Fruit fly (Drosophila melanogaster) whole organism, embryonic: ENCODE measurements around the gene ana1.

ENCODE experiments used
- Adf1 ChIP-seq: fragments of 200-800 bp; sonication (Bioruptor generic); IDR thresholded peaks from 2 replicates; pipeline ENCODE4 v1.3.6; 2022; ENCODE audit warnings: missing biosample characterization, missing genetic modification characterization
- CG10267 ChIP-seq: fragments of 200-800 bp; sonication (Bioruptor generic); optimal IDR thresholded peaks from 2 replicates; lab custom pipeline; 2018; ENCODE audit warnings: missing biosample characterization, mild to moderate bottlenecking, missing genetic modification characterization, moderate library complexity
- CG10462 ChIP-seq: fragments of 200-800 bp; sonication (Bioruptor generic); optimal IDR thresholded peaks from 2 replicates; lab custom pipeline; 2016; ENCODE audit warnings: missing biosample characterization, missing genetic modification characterization
- CG11456 ChIP-seq: fragments of 200-800 bp; sonication (Bioruptor generic); IDR thresholded peaks from 3 replicates; pipeline ENCODE4 v1.3.6; 2022; ENCODE audit warnings: missing biosample characterization, missing genetic modification characterization
- CG12659 ChIP-seq: fragments of 200-800 bp; sonication (Bioruptor generic); optimal IDR thresholded peaks from 3 replicates; lab custom pipeline; 2017; ENCODE audit warnings: mild to moderate bottlenecking, missing biosample characterization, missing genetic modification reagents, missing genetic modification characterization
- CG13287 ChIP-seq: fragments of 200-800 bp; sonication (Bioruptor generic); IDR thresholded peaks from 2 replicates; pipeline ENCODE4 v1.3.6; 2022; ENCODE audit warnings: missing biosample characterization, missing genetic modification characterization; ENCODE audit not compliant: partially characterized antibody
- CG13296 ChIP-seq: fragments of 200-800 bp; sonication (Bioruptor generic); optimal IDR thresholded peaks from 3 replicates; lab custom pipeline; 2018; ENCODE audit warnings: missing biosample characterization, mild to moderate bottlenecking, missing genetic modification characterization
- CG15479 ChIP-seq: fragments of 200-800 bp; sonication (Bioruptor generic); optimal IDR thresholded peaks from 3 replicates; lab custom pipeline; 2019; ENCODE audit warnings: missing biosample characterization, mild to moderate bottlenecking, missing genetic modification characterization, moderate library complexity
- CG1602 ChIP-seq: fragments of 200-800 bp; sonication (Bioruptor generic); optimal IDR thresholded peaks from 3 replicates; lab custom pipeline; 2016; ENCODE audit warnings: missing biosample characterization, missing genetic modification characterization
- CG16813 ChIP-seq: fragments of 200-800 bp; sonication (Bioruptor generic); IDR thresholded peaks from 3 replicates; pipeline ENCODE4 v1.3.6; 2022; ENCODE audit warnings: missing biosample characterization, missing genetic modification characterization; ENCODE audit not compliant: partially characterized antibody
- CG17802 ChIP-seq: fragments of 200-800 bp; sonication (Bioruptor generic); optimal IDR thresholded peaks from 2 replicates; lab custom pipeline; 2018; ENCODE audit warnings: missing biosample characterization, mild to moderate bottlenecking, missing genetic modification characterization, moderate library complexity
- CG18619 ChIP-seq: fragments of 200-800 bp; sonication (Bioruptor generic); optimal IDR thresholded peaks from 3 replicates; lab custom pipeline; 2017; ENCODE audit warnings: missing biosample characterization, mild to moderate bottlenecking, missing genetic modification characterization
- CG2116 ChIP-seq: fragments of 200-800 bp; sonication (Bioruptor generic); optimal IDR thresholded peaks from 3 replicates; lab custom pipeline; 2018; ENCODE audit warnings: missing biosample characterization, mild to moderate bottlenecking, missing genetic modification characterization
- CG32767 ChIP-seq: fragments of 200-800 bp; sonication (Bioruptor generic); IDR thresholded peaks from 2 replicates; pipeline ENCODE4 v1.3.6; 2022; ENCODE audit warnings: missing biosample characterization, missing genetic modification characterization
- CG33213 ChIP-seq: fragments of 200-800 bp; sonication (Bioruptor generic); optimal IDR thresholded peaks from 3 replicates; lab custom pipeline; 2016; ENCODE audit warnings: missing biosample characterization, missing genetic modification characterization
- CG6272 ChIP-seq: fragments of 200-800 bp; sonication (Bioruptor generic); IDR thresholded peaks from 2 replicates; pipeline ENCODE4 v1.3.6; 2022; ENCODE audit warnings: missing biosample characterization, missing genetic modification characterization
- CG6791 ChIP-seq: fragments of 200-800 bp; sonication (Bioruptor generic); IDR thresholded peaks from 3 replicates; pipeline ENCODE4 v1.3.6; 2022; ENCODE audit warnings: missing biosample characterization, missing genetic modification characterization; ENCODE audit not compliant: partially characterized antibody
- CG9215 ChIP-seq: fragments of 200-800 bp; sonication (Bioruptor generic); IDR thresholded peaks from 2 replicates; pipeline ENCODE4 v1.3.6; 2022; ENCODE audit warnings: missing biosample characterization, missing genetic modification characterization
- D19B ChIP-seq: fragments of 200-800 bp; sonication (Bioruptor generic); optimal IDR thresholded peaks from 2 replicates; lab custom pipeline; 2017; ENCODE audit warnings: missing biosample characterization, mild to moderate bottlenecking, missing genetic modification characterization
- Dp ChIP-seq: fragments of 200-800 bp; sonication (Bioruptor generic); optimal IDR thresholded peaks from 2 replicates; lab custom pipeline; 2018; ENCODE audit warnings: missing biosample characterization, mild to moderate bottlenecking, missing genetic modification characterization, moderate library complexity
- HmgZ ChIP-seq: fragments of 200-800 bp; sonication (Bioruptor generic); optimal IDR thresholded peaks from 2 replicates; lab custom pipeline; 2018; ENCODE audit warnings: missing biosample characterization, mild to moderate bottlenecking, missing genetic modification characterization
- Hmr ChIP-seq: fragments of 200-800 bp; sonication (Bioruptor generic); optimal IDR thresholded peaks from 3 replicates; lab custom pipeline; 2017; ENCODE audit warnings: mild to moderate bottlenecking, missing biosample characterization, missing genetic modification reagents, missing genetic modification characterization
- Hr39 ChIP-seq: fragments of >200 bp; optimal IDR thresholded peaks from 2 replicates; lab custom pipeline; 2017
- Hr78 ChIP-seq, 2 experiments: fragments of 200-800 bp in 1 of 2; fragments of >200 bp in 1 of 2; sonication (Bioruptor generic) in 1 of 2; optimal IDR thresholded peaks; 2 replicates each; lab custom pipeline; 2017 to 2019; ENCODE audit warnings: missing biosample characterization in 2 of 2, missing genetic modification characterization in 2 of 2, mild to moderate bottlenecking in 1 of 2, moderate library complexity in 1 of 2
- MESR4 ChIP-seq: fragments of 200-800 bp; sonication (Bioruptor generic); optimal IDR thresholded peaks from 2 replicates; lab custom pipeline; 2018; ENCODE audit warnings: missing biosample characterization, mild to moderate bottlenecking, missing genetic modification characterization, moderate library complexity
- Mad ChIP-seq: fragments of 200-800 bp; sonication (Bioruptor generic); optimal IDR thresholded peaks from 2 replicates; lab custom pipeline; 2016; ENCODE audit warnings: missing biosample characterization, missing genetic modification characterization
- Ravus ChIP-seq: fragments of 200-800 bp; sonication (Bioruptor generic); IDR thresholded peaks from 2 replicates; pipeline ENCODE4 v1.3.6; 2022; ENCODE audit warnings: missing biosample characterization, missing genetic modification characterization
- Stat92E ChIP-seq, 3 experiments: fragments of >200 bp in 2 of 3; fragments of 200-800 bp in 1 of 3; sonication (Bioruptor generic) in 1 of 3; optimal IDR thresholded peaks; 2 replicates each; lab custom pipeline; 2017 to 2019; ENCODE audit warnings: missing biosample characterization in 3 of 3, missing genetic modification characterization in 3 of 3, mild to moderate bottlenecking in 1 of 3, moderate library complexity in 1 of 3
- Xbp1 ChIP-seq: fragments of 200-800 bp; sonication (Bioruptor generic); optimal IDR thresholded peaks from 3 replicates; lab custom pipeline; 2016; ENCODE audit warnings: missing biosample characterization, mild to moderate bottlenecking, missing genetic modification characterization
- amos ChIP-seq: fragments of 200-800 bp; sonication (Bioruptor generic); IDR thresholded peaks from 2 replicates; pipeline ENCODE4 v1.3.6; 2022; ENCODE audit warnings: missing biosample characterization, missing genetic modification characterization; ENCODE audit not compliant: partially characterized antibody
- ato ChIP-seq: fragments of 200-800 bp; sonication (Bioruptor generic); IDR thresholded peaks from 2 replicates; pipeline ENCODE4 v1.3.6; 2022; ENCODE audit warnings: missing biosample characterization, missing genetic modification characterization; ENCODE audit not compliant: partially characterized antibody
- az2 ChIP-seq: fragments of 200-800 bp; sonication (Bioruptor generic); optimal IDR thresholded peaks from 3 replicates; lab custom pipeline; 2016; ENCODE audit warnings: missing biosample characterization, missing genetic modification characterization
- bsh ChIP-seq, 2 experiments: fragments of 200-800 bp; sonication (Bioruptor generic); optimal IDR thresholded peaks; 2 replicates each; lab custom pipeline; 2017 to 2018; ENCODE audit warnings: mild to moderate bottlenecking in 2 of 2, missing biosample characterization in 2 of 2, missing genetic modification characterization in 2 of 2, moderate library complexity in 1 of 2
- btn ChIP-seq: fragments of 200-800 bp; sonication (Bioruptor generic); optimal IDR thresholded peaks from 2 replicates; lab custom pipeline; 2016; ENCODE audit warnings: missing biosample characterization, missing genetic modification characterization
- croc ChIP-seq: fragments of 200-800 bp; sonication (Bioruptor generic); conservative IDR thresholded peaks from 3 replicates; pipeline ENCODE4 v1.3.6; 2022; ENCODE audit warnings: missing biosample characterization, missing genetic modification characterization
- gcm2 ChIP-seq: fragments of 200-800 bp; sonication (Bioruptor generic); optimal IDR thresholded peaks from 2 replicates; lab custom pipeline; 2016; ENCODE audit warnings: missing biosample characterization, missing genetic modification characterization
- insv ChIP-seq, 2 experiments: fragments of 200-800 bp; sonication (Bioruptor generic); optimal IDR thresholded peaks; 3 replicates each; lab custom pipeline; 2016 to 2018; ENCODE audit warnings: missing biosample characterization in 2 of 2, missing genetic modification characterization in 2 of 2
- lilli ChIP-seq: fragments of 200-800 bp; sonication (Bioruptor generic); optimal IDR thresholded peaks from 3 replicates; lab custom pipeline; 2016; ENCODE audit warnings: missing biosample characterization, missing genetic modification characterization
- lola ChIP-seq, 3 experiments: fragments of >200 bp in 2 of 3; fragments of 200-800 bp in 1 of 3; sonication (Bioruptor generic) in 1 of 3; optimal IDR thresholded peaks; 2 replicates each; lab custom pipeline; 2017 to 2019; ENCODE audit warnings: missing biosample characterization in 3 of 3, missing genetic modification characterization in 3 of 3, mild to moderate bottlenecking in 1 of 3, moderate library complexity in 1 of 3
- mam ChIP-seq: fragments of 200-800 bp; sonication (Bioruptor generic); optimal IDR thresholded peaks from 3 replicates; lab custom pipeline; 2016; ENCODE audit warnings: missing biosample characterization, missing genetic modification characterization
- pho ChIP-seq: fragments of 200-800 bp; sonication (Bioruptor generic); optimal IDR thresholded peaks from 2 replicates; lab custom pipeline; 2016; ENCODE audit warnings: missing biosample characterization, missing genetic modification characterization
- sima ChIP-seq: fragments of 200-800 bp; sonication (Bioruptor generic); optimal IDR thresholded peaks from 2 replicates; lab custom pipeline; 2016; ENCODE audit warnings: missing biosample characterization, missing genetic modification characterization
- slbo ChIP-seq: fragments of 200-800 bp; sonication (Bioruptor generic); IDR thresholded peaks from 2 replicates; pipeline ENCODE4 v1.3.6; 2022; ENCODE audit warnings: missing biosample characterization, missing genetic modification characterization
- trem ChIP-seq: fragments of 200-800 bp; optimal IDR thresholded peaks from 3 replicates; lab custom pipeline; 2019; ENCODE audit warnings: missing biosample characterization, mild to moderate bottlenecking, missing genetic modification characterization, moderate library complexity
- twi ChIP-seq: fragments of 200-800 bp; optimal IDR thresholded peaks from 2 replicates; lab custom pipeline; 2019; ENCODE audit warnings: missing biosample characterization, mild to moderate bottlenecking, missing genetic modification characterization, moderate library complexity
- wek ChIP-seq: fragments of 200-800 bp; sonication (Bioruptor generic); optimal IDR thresholded peaks from 3 replicates; lab custom pipeline; 2018; ENCODE audit warnings: missing biosample characterization, mild to moderate bottlenecking, missing genetic modification characterization, moderate library complexity
- zen2 ChIP-seq: fragments of 200-800 bp; sonication (Bioruptor generic); IDR thresholded peaks from 3 replicates; pipeline ENCODE4 v1.3.6; 2022; ENCODE audit warnings: missing biosample characterization, missing genetic modification characterization; ENCODE audit not compliant: partially characterized antibody

Gene ana1

dm6 chr3R:24518150-24518580, 12.2 kb upstream of the ana1 start, which contains the start of gene Pp1alpha-96A (continued):
- TF ChIP-seq HmgZ (tag; lab: Kevin White, UChicago) (peak; percentile 24), D19B (GFP tag; lab: Kevin White, UChicago) (no peak), twi (tag; lab: Kevin White, UChicago) (no peak), Mad (GFP tag; lab: Kevin White, UChicago) (peak; percentile 21), CG13296 (GFP tag; lab: Kevin White, UChicago) (no peak), gcm2 (GFP tag; lab: Kevin White, UChicago) (peak; percentile 13), Xbp1 (GFP tag; lab: Kevin White, UChicago) (peak; percentile 7), CG12659 (GFP tag; lab: Kevin White, UChicago) (peak; percentile 52), slbo (GFP tag; lab: Robert Waterston, UW) (peak; percentile 27; the same call in 1 of the 2 replicates), trem (peak; percentile 55), CG33213 (GFP tag; lab: Kevin White, UChicago) (peak; percentile 16), Dp (GFP tag; lab: Kevin White, UChicago) (peak; percentile 78), CG18619 (no peak), btn (no peak), lilli (peak; percentile 34), CG2116 (GFP tag; lab: Kevin White, UChicago) (peak; percentile 60), CG1602 (GFP tag; lab: Kevin White, UChicago) (no peak), CG17802 (tag; lab: Kevin White, UChicago) (no peak), CG16813 (GFP tag; lab: Robert Waterston, UW) (peak; percentile 87), CG6272 (GFP tag; lab: Robert Waterston, UW) (peak; percentile 17; the same call in 1 of the 2 replicates), az2 (GFP tag; lab: Kevin White, UChicago) (no peak), Hmr (GFP tag; lab: Kevin White, UChicago) (peak; percentile 33), Ravus (no peak), pho (GFP tag; lab: Kevin White, UChicago) (peak; percentile 26), ato (GFP tag; lab: Robert Waterston, UW) (peak; percentile 86), wek (no peak), CG9215 (GFP tag; lab: Robert Waterston, UW) (no peak), MESR4 (GFP tag; lab: Kevin White, UChicago) (peak; percentile 98), sima (GFP tag; lab: Kevin White, UChicago) (no peak), CG32767 (peak; percentile 62; the same call in 1 of the 2 replicates), insv (GFP tag; optimal IDR thresholded peaks at IDR 0.05; lab: Kevin White, UChicago) (no peak), CG15479 (GFP tag; lab: Kevin White, UChicago) (no peak), CG10267 (tag; lab: Kevin White, UChicago) (peak; percentile 38), Adf1 (0 out of 2 replicates have a peak, but pooled peaks have one; percentile 7), Hr78 (GFP tag; optimal IDR thresholded peaks at IDR 0.05; lab: Kevin White, UChicago) (no peak), croc (GFP tag; lab: Robert Waterston, UW) (no peak), CG6791 (peak; percentile 91), mam (GFP tag; lab: Kevin White, UChicago) (peak; percentile 24), CG13287 (peak; percentile 91), CG11456 (no peak), Hr39 (lab: Kevin White, UChicago) (no peak), zen2 (GFP tag; lab: Robert Waterston, UW) (peak; percentile 73; the same call in 2 of the 3 replicates), Stat92E (GFP tag; optimal IDR thresholded peaks at IDR 0.05; lab: Kevin White, UChicago) (peak in 1 of 3 experiments; percentile 18), CG10462 (GFP tag; lab: Kevin White, UChicago) (no peak), bsh (GFP tag; optimal IDR thresholded peaks at IDR 0.05; lab: Kevin White, UChicago) (no peak), amos (GFP tag; lab: Robert Waterston, UW) (peak; percentile 92), lola (GFP tag; optimal IDR thresholded peaks at IDR 0.05; lab: Kevin White, UChicago) (no peak)
